Worm (Caenorhabditis elegans): ENCODE measurements around the gene T12A7.10.

ce11 chrIV:11779028-11779427, 24.1 kb upstream of the T12A7.10 start, which contains the start of gene lpr-2:
- TF ChIP-seq xnd-1 (tag; optimal IDR thresholded peaks at IDR 0.05) (no peak), pbrm-1 (GFP tag; IDR thresholded peaks at IDR 0.05) (no peak)
